ENCODE assay signal across 1 fruit fly cellular context in the genomic region with DNA sequence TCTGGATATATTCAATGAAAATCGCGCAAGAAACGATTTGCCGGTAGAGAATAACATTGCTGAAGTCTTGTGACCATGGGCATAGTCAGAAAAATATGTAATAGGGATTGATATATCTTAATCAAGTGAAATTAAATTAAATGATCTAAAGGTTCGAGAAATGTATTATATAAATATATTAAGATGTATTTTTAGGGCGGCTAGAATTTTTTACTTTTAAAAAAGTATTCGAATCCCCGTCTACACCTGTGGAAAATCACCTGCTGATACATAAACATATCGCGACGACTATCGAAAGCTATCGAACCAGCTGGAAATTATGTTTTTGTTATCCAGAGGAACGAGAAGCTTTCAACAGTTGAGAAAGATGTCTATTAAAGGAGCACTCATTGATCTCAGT.
A peak's percentile ranks its signal among the peaks of the same experiment; 100 is the strongest.
TF ChIP-seq lines count a peak whose summit lies in the region.

TSS of gene CG13390 (minus strand) at position 81 of the 400 bp plus-strand sequence.
TSS of gene CG17294 (plus strand) at position 319 of the 400 bp plus-strand sequence.

TF ChIP-seq in whole organism, embryonic, 481 proteins besides CTCF, POLR2A, EP300 and RAD21 (continued from another document and continues in another):
- TF ChIP-seq fd96Cb (tag; optimal IDR thresholded peaks at IDR 0.05; lab: Kevin White, UChicago) (peak; percentile 100), Hey (tag; optimal IDR thresholded peaks at IDR 0.05; lab: Kevin White, UChicago) (peak; percentile 92), psq (GFP tag; optimal IDR thresholded peaks at IDR 0.05; lab: Kevin White, UChicago) (peak; percentile 97), NC2β (GFP tag; optimal IDR thresholded peaks at IDR 0.05; lab: Kevin White, UChicago) (peak; percentile 90), z (GFP tag; IDR thresholded peaks at IDR 0.05; lab: Robert Waterston, UW) (peak; percentile 84), CG17186 (GFP tag; optimal IDR thresholded peaks at IDR 0.05; lab: Kevin White, UChicago) (peak; percentile 94), CG8281 (tag; optimal IDR thresholded peaks at IDR 0.05; lab: Kevin White, UChicago) (peak; percentile 96), hb (GFP tag; IDR thresholded peaks at IDR 0.05; lab: Robert Waterston, UW; ENCODE audit: partially characterized antibody) (peak; percentile 37; the same call in 1 of the 3 replicates), Sox100B (GFP tag; optimal IDR thresholded peaks at IDR 0.05; lab: Kevin White, UChicago) (peak; percentile 99), CG1529 (GFP tag; optimal IDR thresholded peaks at IDR 0.05; lab: Kevin White, UChicago) (peak; percentile 99), ab (GFP tag; optimal IDR thresholded peaks at IDR 0.05; lab: Kevin White, UChicago) (peak; percentile 76), CG11456 (GFP tag; IDR thresholded peaks at IDR 0.05; lab: Robert Waterston, UW) (peak; percentile 99), CG8290 (GFP tag; optimal IDR thresholded peaks at IDR 0.05; lab: Kevin White, UChicago) (peak; percentile 98), CG8290 (tag; optimal IDR thresholded peaks at IDR 0.05; lab: Kevin White, UChicago) (peak; percentile 96 to 98), knrl (GFP tag; IDR thresholded peaks at IDR 0.05; lab: Robert Waterston, UW; ENCODE audit: partially characterized antibody) (peak; percentile 76), caup (GFP tag; optimal IDR thresholded peaks at IDR 0.05; lab: Kevin White, UChicago; ENCODE audit: severe bottlenecking) (peak; percentile 99), odd (GFP tag; optimal IDR thresholded peaks at IDR 0.05; lab: Kevin White, UChicago) (peak; percentile 99), NC2α (GFP tag; optimal IDR thresholded peaks at IDR 0.05; lab: Kevin White, UChicago) (peak; percentile 70), bigmax (GFP tag; optimal IDR thresholded peaks at IDR 0.05; lab: Kevin White, UChicago) (peak; percentile 83), Hsf (GFP tag; optimal IDR thresholded peaks at IDR 0.05; lab: Kevin White, UChicago) (peak; percentile 98), CG2678 (tag; optimal IDR thresholded peaks at IDR 0.05; lab: Kevin White, UChicago) (peak; percentile 100), CG10274 (GFP tag; optimal IDR thresholded peaks at IDR 0.05; lab: Kevin White, UChicago) (peak; percentile 94), CG30431 (GFP tag; optimal IDR thresholded peaks at IDR 0.05; lab: Kevin White, UChicago) (peak; percentile 98), CG17385 (GFP tag; optimal IDR thresholded peaks at IDR 0.05; lab: Kevin White, UChicago) (peak; percentile 99), chn (GFP tag; optimal IDR thresholded peaks at IDR 0.05; lab: Kevin White, UChicago) (peak; percentile 96), ac (GFP tag; optimal IDR thresholded peaks at IDR 0.05; lab: Kevin White, UChicago) (peak; percentile 97), scrt (GFP tag; optimal IDR thresholded peaks at IDR 0.05; lab: Kevin White, UChicago) (peak; percentile 98), Nf-YC (tag; optimal IDR thresholded peaks at IDR 0.05; lab: Kevin White, UChicago) (peak; percentile 95), CG18262 (tag; optimal IDR thresholded peaks at IDR 0.05; lab: Kevin White, UChicago) (peak; percentile 100), Asciz (GFP tag; optimal IDR thresholded peaks at IDR 0.05; lab: Kevin White, UChicago) (peak; percentile 99), wdn (GFP tag; IDR thresholded peaks at IDR 0.05; lab: Robert Waterston, UW) (peak; percentile 100), ems (GFP tag; optimal IDR thresholded peaks at IDR 0.05; lab: Kevin White, UChicago) (peak; percentile 97), bbx (GFP tag; IDR thresholded peaks at IDR 0.05; lab: Robert Waterston, UW; ENCODE audit: partially characterized antibody) (peak; percentile 70), Mad (GFP tag; optimal IDR thresholded peaks at IDR 0.05; lab: Kevin White, UChicago) (peak; percentile 96), gsb-n (tag; optimal IDR thresholded peaks at IDR 0.05; lab: Kevin White, UChicago) (peak; percentile 99), emc (GFP tag; optimal IDR thresholded peaks at IDR 0.05; lab: Kevin White, UChicago) (peak; percentile 91), CG1792 (GFP tag; optimal IDR thresholded peaks at IDR 0.05; lab: Kevin White, UChicago) (peak; percentile 77), vvl (GFP tag; IDR thresholded peaks at IDR 0.05; lab: Robert Waterston, UW) (peak; percentile 100), HLH3B (GFP tag; IDR thresholded peaks at IDR 0.05; lab: Robert Waterston, UW) (peak; percentile 100), CG42726 (GFP tag; IDR thresholded peaks at IDR 0.05; lab: Robert Waterston, UW; ENCODE audit: partially characterized antibody) (peak; percentile 63), usp (GFP tag; optimal IDR thresholded peaks at IDR 0.05; lab: Kevin White, UChicago) (no peak), CG16779 (GFP tag; IDR thresholded peaks at IDR 0.05; lab: Robert Waterston, UW) (peak; percentile 99), chm (GFP tag; IDR thresholded peaks at IDR 0.05; lab: Robert Waterston, UW) (peak; percentile 99), CG9932 (GFP tag; IDR thresholded peaks at IDR 0.05; lab: Robert Waterston, UW) (peak; percentile 100), sob (GFP tag; IDR thresholded peaks at IDR 0.05; lab: Robert Waterston, UW) (peak; percentile 100), CG9727 (GFP tag; optimal IDR thresholded peaks at IDR 0.05; lab: Kevin White, UChicago) (peak; percentile 99), CG11398 (GFP tag; optimal IDR thresholded peaks at IDR 0.05; lab: Kevin White, UChicago) (peak; percentile 78), Fer1 (GFP tag; optimal IDR thresholded peaks at IDR 0.05; lab: Kevin White, UChicago) (peak; percentile 100), bowl (GFP tag; IDR thresholded peaks at IDR 0.05; lab: Robert Waterston, UW) (peak; percentile 99), lbe (GFP tag; optimal IDR thresholded peaks at IDR 0.05; lab: Kevin White, UChicago) (peak; percentile 99), H2.0 (GFP tag; IDR thresholded peaks at IDR 0.05; lab: Robert Waterston, UW) (peak; percentile 99), CG18619 (GFP tag; optimal IDR thresholded peaks at IDR 0.05; lab: Kevin White, UChicago) (peak; percentile 99), ara (GFP tag; IDR thresholded peaks at IDR 0.05; lab: Robert Waterston, UW) (peak; percentile 99), CG7271 (tag; optimal IDR thresholded peaks at IDR 0.05; lab: Kevin White, UChicago) (peak; percentile 99), CG10565 (GFP tag; optimal IDR thresholded peaks at IDR 0.05; lab: Kevin White, UChicago) (peak; percentile 93), sug (tag; optimal IDR thresholded peaks at IDR 0.05; lab: Kevin White, UChicago) (peak; percentile 99), CG15011 (GFP tag; optimal IDR thresholded peaks at IDR 0.05; lab: Kevin White, UChicago) (peak; percentile 99), salm (tag; optimal IDR thresholded peaks at IDR 0.05; lab: Kevin White, UChicago) (peak; percentile 99), lab (GFP tag; optimal IDR thresholded peaks at IDR 0.05; lab: Kevin White, UChicago) (peak; percentile 100), CG18764 (GFP tag; optimal IDR thresholded peaks at IDR 0.05; lab: Kevin White, UChicago) (peak; percentile 99), CG15479 (GFP tag; optimal IDR thresholded peaks at IDR 0.05; lab: Kevin White, UChicago) (peak; percentile 84), fd102C (GFP tag; optimal IDR thresholded peaks at IDR 0.05; lab: Kevin White, UChicago) (peak; percentile 89), pum (GFP tag; optimal IDR thresholded peaks at IDR 0.05; lab: Kevin White, UChicago) (peak; percentile 92), pfk (GFP tag; optimal IDR thresholded peaks at IDR 0.05; lab: Kevin White, UChicago) (peak; percentile 79), tap (tag; optimal IDR thresholded peaks at IDR 0.05; lab: Kevin White, UChicago) (peak; percentile 100), sisA (GFP tag; IDR thresholded peaks at IDR 0.05; lab: Robert Waterston, UW) (peak; percentile 100), corto (GFP tag; optimal IDR thresholded peaks at IDR 0.05; lab: Kevin White, UChicago) (peak; percentile 99), ftz-f1 (GFP tag; optimal IDR thresholded peaks at IDR 0.05; lab: Kevin White, UChicago) (peak; percentile 82), CG7963 (GFP tag; IDR thresholded peaks at IDR 0.05; lab: Robert Waterston, UW; ENCODE audit: partially characterized antibody) (peak; percentile 58), Blimp-1 (GFP tag; optimal IDR thresholded peaks at IDR 0.05; lab: Kevin White, UChicago) (peak; percentile 99), dmrt11E (tag; optimal IDR thresholded peaks at IDR 0.05; lab: Kevin White, UChicago) (peak; percentile 99), Gug (GFP tag; IDR thresholded peaks at IDR 0.05; lab: Robert Waterston, UW) (peak; percentile 99), CG1603 (tag; optimal IDR thresholded peaks at IDR 0.05; lab: Kevin White, UChicago) (peak; percentile 96), CG11723 (GFP tag; optimal IDR thresholded peaks at IDR 0.05; lab: Kevin White, UChicago) (peak; percentile 99), bsh (GFP tag; optimal IDR thresholded peaks at IDR 0.05; lab: Kevin White, UChicago) (peak; percentile 97 to 100), CG11247 (GFP tag; IDR thresholded peaks at IDR 0.05; lab: Robert Waterston, UW) (peak; percentile 99), lola (GFP tag; optimal IDR thresholded peaks at IDR 0.05; lab: Kevin White, UChicago) (peak in 1 of 3 experiments; percentile 99), CG11696 (GFP tag; IDR thresholded peaks at IDR 0.05; lab: Robert Waterston, UW) (peak; percentile 98), HLHmδ (GFP tag; optimal IDR thresholded peaks at IDR 0.05; lab: Kevin White, UChicago) (no peak), CG5180 (GFP tag; optimal IDR thresholded peaks at IDR 0.05; lab: Kevin White, UChicago) (peak; percentile 94), D (optimal IDR thresholded peaks at IDR 0.05; lab: Kevin White, UChicago) (no peak), D (GFP tag; optimal IDR thresholded peaks at IDR 0.05; lab: Kevin White, UChicago) (peak; percentile 99), Atf6 (GFP tag; IDR thresholded peaks at IDR 0.05; lab: Robert Waterston, UW) (peak; percentile 100), vnd (GFP tag; IDR thresholded peaks at IDR 0.05; lab: Robert Waterston, UW; ENCODE audit: partially characterized antibody) (peak; percentile 63), fu2 (GFP tag; optimal IDR thresholded peaks at IDR 0.05; lab: Kevin White, UChicago) (peak; percentile 86), YL-1 (GFP tag; optimal IDR thresholded peaks at IDR 0.05; lab: Kevin White, UChicago) (peak; percentile 99), crol (GFP tag; IDR thresholded peaks at IDR 0.05; lab: Robert Waterston, UW) (peak; percentile 92), disco-r (GFP tag; optimal IDR thresholded peaks at IDR 0.05; lab: Kevin White, UChicago) (peak; percentile 87), pho (GFP tag; optimal IDR thresholded peaks at IDR 0.05; lab: Kevin White, UChicago) (peak; percentile 95), sim (GFP tag; IDR thresholded peaks at IDR 0.05; lab: Robert Waterston, UW) (peak; percentile 99), CG7928 (GFP tag; optimal IDR thresholded peaks at IDR 0.05; lab: Kevin White, UChicago) (peak; percentile 87), vfl (GFP tag; optimal IDR thresholded peaks at IDR 0.05; lab: Kevin White, UChicago) (peak; percentile 96), Tbp (GFP tag; optimal IDR thresholded peaks at IDR 0.05; lab: Kevin White, UChicago) (no peak), BtbVII (GFP tag; optimal IDR thresholded peaks at IDR 0.05; lab: Kevin White, UChicago) (peak; percentile 100), Doc3 (GFP tag; IDR thresholded peaks at IDR 0.05; lab: Robert Waterston, UW; ENCODE audit: partially characterized antibody) (peak; percentile 75), CG11093 (GFP tag; IDR thresholded peaks at IDR 0.05; lab: Robert Waterston, UW) (peak; percentile 99), CG9609 (GFP tag; optimal IDR thresholded peaks at IDR 0.05; lab: Kevin White, UChicago) (peak; percentile 91), CG6689 (GFP tag; IDR thresholded peaks at IDR 0.05; lab: Robert Waterston, UW) (peak; percentile 99), CG6854 (GFP tag; optimal IDR thresholded peaks at IDR 0.05; lab: Kevin White, UChicago) (peak; percentile 100), bab2 (GFP tag; optimal IDR thresholded peaks at IDR 0.05; lab: Kevin White, UChicago) (peak; percentile 96), phol (tag; optimal IDR thresholded peaks at IDR 0.05; lab: Kevin White, UChicago) (peak; percentile 99), Med (GFP tag; lab: Kevin White, UChicago) (peak; percentile 99), Dip2 (GFP tag; IDR thresholded peaks at IDR 0.05; lab: Robert Waterston, UW) (peak; percentile 79), HLH54F (GFP tag; optimal IDR thresholded peaks at IDR 0.05; lab: Kevin White, UChicago) (peak; percentile 95), stc (GFP tag; IDR thresholded peaks at IDR 0.05; lab: Robert Waterston, UW) (peak; percentile 100), jigr1 (GFP tag; IDR thresholded peaks at IDR 0.05; lab: Robert Waterston, UW) (peak; percentile 99), Hr3 (GFP tag; optimal IDR thresholded peaks at IDR 0.05; lab: Kevin White, UChicago) (peak; percentile 99), seq (GFP tag; IDR thresholded peaks at IDR 0.05; lab: Robert Waterston, UW) (peak; percentile 99), Dip3 (GFP tag; optimal IDR thresholded peaks at IDR 0.05; lab: Kevin White, UChicago) (peak; percentile 95), CG8359 (GFP tag; optimal IDR thresholded peaks at IDR 0.05; lab: Kevin White, UChicago; ENCODE audit: borderline replicate concordance) (peak; percentile 95), Rx (GFP tag; IDR thresholded peaks at IDR 0.05; lab: Robert Waterston, UW) (peak; percentile 99), HHEX (GFP tag; optimal IDR thresholded peaks at IDR 0.05; lab: Kevin White, UChicago) (peak; percentile 100), klu (GFP tag; IDR thresholded peaks at IDR 0.05; lab: Robert Waterston, UW) (peak; percentile 99), CG12299 (tag; optimal IDR thresholded peaks at IDR 0.05; lab: Kevin White, UChicago) (peak; percentile 100), Dbx (GFP tag; IDR thresholded peaks at IDR 0.05; lab: Robert Waterston, UW) (peak; percentile 100), CG7786 (GFP tag; optimal IDR thresholded peaks at IDR 0.05; lab: Kevin White, UChicago) (peak; percentile 91), CG18011 (GFP tag; optimal IDR thresholded peaks at IDR 0.05; lab: Kevin White, UChicago) (peak; percentile 92), Hmx (GFP tag; optimal IDR thresholded peaks at IDR 0.05; lab: Kevin White, UChicago) (peak; percentile 85), PHDP (tag; optimal IDR thresholded peaks at IDR 0.05; lab: Kevin White, UChicago) (peak; percentile 100), CG34422 (GFP tag; IDR thresholded peaks at IDR 0.05; lab: Robert Waterston, UW) (peak; percentile 100), CG4282 (GFP tag; optimal IDR thresholded peaks at IDR 0.05; lab: Kevin White, UChicago) (peak; percentile 81), Hand (GFP tag; optimal IDR thresholded peaks at IDR 0.05; lab: Kevin White, UChicago) (peak; percentile 99), NK7.1 (GFP tag; optimal IDR thresholded peaks at IDR 0.05; lab: Kevin White, UChicago) (peak; percentile 92), B-H1 (GFP tag; IDR thresholded peaks at IDR 0.05; lab: Robert Waterston, UW) (peak; percentile 99), Dek (tag; optimal IDR thresholded peaks at IDR 0.05; lab: Kevin White, UChicago) (peak; percentile 100)
